Worm (Caenorhabditis elegans) whole organism, L3 larva: ENCODE data around the gene Y37D8A.5.

Experiments
- ama-1 ChIP-seq: fragments of 150-350 bp; optimal IDR thresholded peaks from 2 replicates; lab custom pipeline; 2018
- ceh-16 ChIP-seq: sonication (generic microtip); optimal IDR thresholded peaks from 2 replicates; lab custom pipeline; 2017; ENCODE audit warnings: missing biosample characterization, missing genetic modification characterization
- elt-1 ChIP-seq: fragments of 150-350 bp; optimal IDR thresholded peaks from 2 replicates; lab custom pipeline; 2014; ENCODE audit warnings: missing biosample characterization, missing genetic modification characterization
- fos-1 ChIP-seq: fragments of 150-350 bp; optimal IDR thresholded peaks from 2 replicates; lab custom pipeline; 2014; ENCODE audit warnings: missing biosample characterization, missing genetic modification characterization
- lin-15B ChIP-seq: fragments of 150-350 bp; optimal IDR thresholded peaks from 2 replicates; lab custom pipeline; 2014; ENCODE audit warnings: missing biosample characterization, missing genetic modification characterization
- lsy-12 ChIP-seq: sonication (generic microtip); optimal IDR thresholded peaks from 2 replicates; lab custom pipeline; 2016; ENCODE audit warnings: mild to moderate bottlenecking, missing genetic modification characterization, missing compliant biosample characterization
- mdl-1 ChIP-seq: fragments of 150-350 bp; optimal IDR thresholded peaks from 2 replicates; lab custom pipeline; 2014; ENCODE audit warnings: missing biosample characterization, missing genetic modification characterization
- nhr-237 ChIP-seq: fragments of 150-350 bp; optimal IDR thresholded peaks from 2 replicates; lab custom pipeline; 2014; ENCODE audit warnings: missing biosample characterization, missing genetic modification characterization
- pha-4 ChIP-seq: fragments of 150-350 bp; optimal IDR thresholded peaks from 2 replicates; lab custom pipeline; 2014; ENCODE audit warnings: missing biosample characterization, missing genetic modification reagents, missing genetic modification characterization
- snpc-4 ChIP-seq: fragments of 150-350 bp; optimal IDR thresholded peaks from 2 replicates; lab custom pipeline; 2014; ENCODE audit warnings: missing biosample characterization, missing genetic modification characterization
- ztf-11 ChIP-seq: fragments of 150-350 bp; optimal IDR thresholded peaks from 2 replicates; lab custom pipeline; 2014; ENCODE audit warnings: missing biosample characterization, missing genetic modification characterization

DNA sequence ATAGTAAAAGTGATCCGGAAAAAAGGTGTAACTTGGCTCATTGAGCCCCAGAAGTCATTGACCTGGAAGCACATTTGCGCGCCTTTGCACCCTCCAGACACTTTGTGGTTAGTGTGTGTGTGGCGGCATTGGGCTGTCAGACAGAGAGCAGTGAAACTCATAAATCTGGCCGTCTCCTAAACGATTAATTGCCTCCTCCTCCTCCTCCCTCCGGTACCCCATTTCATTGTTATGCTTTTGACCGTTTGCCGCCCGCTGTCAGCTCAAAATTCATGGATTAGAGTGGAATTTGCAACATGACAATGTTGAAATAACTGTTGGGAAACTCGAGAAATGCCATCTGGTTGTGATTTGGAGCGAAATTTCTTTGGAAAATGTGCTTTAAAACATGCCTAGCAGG is 48.8 kb upstream of the Y37D8A.5 start:
- no peak for TF ChIP-seq fos-1
- no peak for TF ChIP-seq ama-1 (lab: Kevin White, UChicago)
- TF ChIP-seq ztf-11 (tag; lab: Kevin White, UChicago): no peak
- no peak for TF ChIP-seq mdl-1 (tag; lab: Kevin White, UChicago)
- no peak for TF ChIP-seq lsy-12 (tag; lab: Kevin White, UChicago)
- TF ChIP-seq nhr-237 (tag; lab: Kevin White, UChicago): no peak
- no peak for TF ChIP-seq lin-15B (tag; lab: Kevin White, UChicago)
- TF ChIP-seq ceh-16 (tag; lab: Kevin White, UChicago): no peak
- TF ChIP-seq snpc-4 (tag; lab: Kevin White, UChicago): no peak
- TF ChIP-seq pha-4: no peak
- TF ChIP-seq elt-1 (tag; lab: Kevin White, UChicago): no peak
